Fruit fly (Drosophila melanogaster): ENCODE measurements around the gene alph.

DNA sequence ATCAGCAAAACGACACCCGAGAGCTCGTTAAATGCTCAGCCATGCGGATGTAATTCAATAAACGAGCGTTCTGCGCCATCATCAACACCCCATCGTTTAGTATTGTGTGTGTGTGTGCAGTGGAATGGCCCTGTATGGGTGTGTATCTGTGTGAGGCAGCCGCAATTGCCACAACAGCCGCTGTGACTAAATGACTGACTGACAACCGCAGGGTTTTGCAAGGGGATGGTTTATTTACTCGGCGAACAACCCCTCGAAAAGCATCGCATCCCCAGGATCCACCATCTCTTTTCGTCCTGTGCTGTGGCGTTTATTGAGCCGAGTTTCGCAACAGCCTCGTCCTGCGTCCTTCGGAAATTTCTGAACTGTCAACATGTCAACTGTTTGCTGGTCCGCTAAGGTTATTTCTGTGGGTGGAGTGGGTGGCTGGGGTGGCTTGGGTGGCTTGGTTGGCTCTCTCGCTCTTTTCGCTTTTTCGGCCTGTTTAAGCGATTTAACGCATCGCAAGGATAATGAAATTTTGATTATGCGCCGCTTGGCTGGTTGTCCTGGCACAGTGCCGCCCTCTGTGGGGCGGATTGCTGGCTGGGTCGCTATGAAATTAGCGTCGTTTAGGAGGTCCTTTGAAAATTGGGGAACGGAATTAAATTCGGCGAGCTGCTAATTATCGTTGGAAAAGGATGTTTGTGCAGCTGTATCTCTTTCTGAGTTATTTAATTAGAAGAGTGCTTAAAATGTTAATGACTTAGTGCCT, 38.6 kb upstream of the alph start:
- TF ChIP-seq EcR (GFP tag; optimal IDR thresholded peaks at IDR 0.05) (no peak), Ets98B (GFP tag; IDR thresholded peaks at IDR 0.05) (no peak), CG9948 (tag; optimal IDR thresholded peaks at IDR 0.05) (no peak), CG34367 (tag; optimal IDR thresholded peaks at IDR 0.05) (no peak)
